Worm (Caenorhabditis elegans) whole organism, late embryonic: ENCODE data around the gene mrpl-45.

Source experiments
- C08G9.2 ChIP-seq: sonication (generic microtip); optimal IDR thresholded peaks from 2 replicates; lab custom pipeline; 2016; ENCODE audit warnings: mild to moderate bottlenecking, missing genetic modification characterization, moderate library complexity, missing compliant biosample characterization
- C38D4.7 ChIP-seq: fragments of 200-800 bp; sonication (Bioruptor generic); optimal IDR thresholded peaks from 2 replicates; lab custom pipeline; 2018; ENCODE audit warnings: mild to moderate bottlenecking, missing genetic modification characterization, moderate library complexity, missing compliant biosample characterization
- F13H6.1 ChIP-seq: sonication (generic microtip); optimal IDR thresholded peaks from 2 replicates; lab custom pipeline; 2016; ENCODE audit warnings: missing genetic modification characterization, missing compliant biosample characterization
- K02D7.2 ChIP-seq: sonication (generic microtip); optimal IDR thresholded peaks from 2 replicates; lab custom pipeline; 2017; ENCODE audit warnings: mild to moderate bottlenecking, missing genetic modification characterization, missing compliant biosample characterization
- K09A11.1 ChIP-seq: sonication (generic microtip); optimal IDR thresholded peaks from 2 replicates; lab custom pipeline; 2017; ENCODE audit warnings: antibody characterized with exemption, mild to moderate bottlenecking, missing genetic modification characterization, missing compliant biosample characterization; ENCODE audit not compliant: insufficient read depth
- T23F11.4 ChIP-seq: fragments of 200-800 bp; sonication (Bioruptor generic); optimal IDR thresholded peaks from 2 replicates; lab custom pipeline; 2018; ENCODE audit warnings: mild to moderate bottlenecking, missing genetic modification characterization, missing compliant biosample characterization
- Y22D7AL.16 ChIP-seq: sonication (generic microtip); optimal IDR thresholded peaks from 2 replicates; lab custom pipeline; 2016; ENCODE audit warnings: missing genetic modification characterization, missing compliant biosample characterization
- ama-1 ChIP-seq: fragments of 150-350 bp; optimal IDR thresholded peaks from 2 replicates; lab custom pipeline; 2014
- ceh-14 ChIP-seq: sonication (generic microtip); optimal IDR thresholded peaks from 2 replicates; lab custom pipeline; 2016; ENCODE audit warnings: missing genotype, missing genetic modification characterization, missing compliant biosample characterization
- ceh-18 ChIP-seq: sonication (generic microtip); optimal IDR thresholded peaks from 2 replicates; lab custom pipeline; 2016; ENCODE audit warnings: missing genetic modification characterization, missing compliant biosample characterization
- ceh-2 ChIP-seq: sonication (generic microtip); optimal IDR thresholded peaks from 2 replicates; lab custom pipeline; 2016; ENCODE audit warnings: missing genotype, missing genetic modification characterization, missing compliant biosample characterization
- ceh-22 ChIP-seq: sonication (generic microtip); optimal IDR thresholded peaks from 2 replicates; lab custom pipeline; 2017; ENCODE audit warnings: missing biosample characterization, missing genetic modification characterization
- ceh-30 ChIP-seq: fragments of 150-350 bp; optimal IDR thresholded peaks from 2 replicates; lab custom pipeline; 2014; ENCODE audit warnings: missing biosample characterization, missing genetic modification characterization
- ceh-31 ChIP-seq: sonication (generic microtip); optimal IDR thresholded peaks from 2 replicates; lab custom pipeline; 2016; ENCODE audit warnings: missing genetic modification characterization, missing compliant biosample characterization
- ceh-34 ChIP-seq: sonication (generic microtip); optimal IDR thresholded peaks from 2 replicates; lab custom pipeline; 2016; ENCODE audit warnings: mild to moderate bottlenecking, missing genetic modification characterization, missing compliant biosample characterization
- che-1 ChIP-seq: sonication (generic microtip); optimal IDR thresholded peaks from 2 replicates; lab custom pipeline; 2016; ENCODE audit warnings: mild to moderate bottlenecking, missing genetic modification characterization, missing compliant biosample characterization
- dmd-4 ChIP-seq: sonication (generic microtip); optimal IDR thresholded peaks from 2 replicates; lab custom pipeline; 2016; ENCODE audit warnings: borderline replicate concordance, missing genetic modification characterization, missing compliant biosample characterization
- dve-1 ChIP-seq: sonication (generic microtip); optimal IDR thresholded peaks from 2 replicates; lab custom pipeline; 2017; ENCODE audit warnings: antibody characterized with exemption, mild to moderate bottlenecking, missing genetic modification characterization, missing compliant biosample characterization
- elt-2 ChIP-seq: sonication (generic microtip); optimal IDR thresholded peaks from 2 replicates; lab custom pipeline; 2016; ENCODE audit warnings: missing genetic modification reagents, missing genetic modification characterization, missing compliant biosample characterization
- elt-4 ChIP-seq: sonication (generic microtip); optimal IDR thresholded peaks from 2 replicates; lab custom pipeline; 2016; ENCODE audit warnings: missing genetic modification characterization, missing compliant biosample characterization
- eyg-1 ChIP-seq: sonication (generic microtip); optimal IDR thresholded peaks from 2 replicates; lab custom pipeline; 2016; ENCODE audit warnings: missing genotype, missing genetic modification characterization, missing compliant biosample characterization
- fax-1 ChIP-seq: sonication (generic microtip); optimal IDR thresholded peaks from 2 replicates; lab custom pipeline; 2016; ENCODE audit warnings: missing genotype, missing genetic modification characterization, missing compliant biosample characterization
- fkh-10 ChIP-seq: fragments of 150-350 bp; optimal IDR thresholded peaks from 2 replicates; lab custom pipeline; 2014; ENCODE audit warnings: missing biosample characterization, missing genetic modification reagents, missing genetic modification characterization
- fkh-6 ChIP-seq: sonication (generic microtip); optimal IDR thresholded peaks from 2 replicates; lab custom pipeline; 2016; ENCODE audit warnings: missing genetic modification characterization, missing compliant biosample characterization
- hlh-13 ChIP-seq: fragments of 200-800 bp; sonication (Bioruptor generic); optimal IDR thresholded peaks from 2 replicates; lab custom pipeline; 2018; ENCODE audit warnings: mild to moderate bottlenecking, missing genetic modification characterization, missing compliant biosample characterization
- hlh-30 ChIP-seq: sonication (generic microtip); optimal IDR thresholded peaks from 2 replicates; lab custom pipeline; 2017; ENCODE audit warnings: antibody characterized with exemption, missing genetic modification characterization, missing compliant biosample characterization; ENCODE audit not compliant: insufficient read depth
- hlh-6 ChIP-seq: sonication (generic microtip); optimal IDR thresholded peaks from 2 replicates; lab custom pipeline; 2016; ENCODE audit warnings: missing genotype, missing genetic modification characterization, missing compliant biosample characterization
- lin-11 ChIP-seq: fragments of 200-800 bp; sonication (Bioruptor generic); optimal IDR thresholded peaks from 2 replicates; lab custom pipeline; 2018; ENCODE audit warnings: mild to moderate bottlenecking, missing genetic modification characterization, missing compliant biosample characterization
- mec-3 ChIP-seq: sonication (generic microtip); optimal IDR thresholded peaks from 2 replicates; lab custom pipeline; 2016; ENCODE audit warnings: borderline replicate concordance, missing genetic modification characterization, missing compliant biosample characterization
- nhr-11 ChIP-seq: fragments of 150-350 bp; optimal IDR thresholded peaks from 2 replicates; lab custom pipeline; 2014; ENCODE audit warnings: missing biosample characterization, missing genetic modification characterization
- nhr-232 ChIP-seq: sonication (generic microtip); optimal IDR thresholded peaks from 2 replicates; lab custom pipeline; 2016; ENCODE audit warnings: missing genetic modification characterization, missing compliant biosample characterization
- pqm-1 ChIP-seq: sonication (generic microtip); optimal IDR thresholded peaks from 2 replicates; lab custom pipeline; 2016; ENCODE audit warnings: missing genetic modification characterization, missing compliant biosample characterization
- pros-1 ChIP-seq: fragments of 150-350 bp; optimal IDR thresholded peaks from 2 replicates; lab custom pipeline; 2014; ENCODE audit warnings: missing biosample characterization, missing genetic modification reagents, missing genetic modification characterization
- sdc-2 ChIP-seq: sonication (generic microtip); optimal IDR thresholded peaks from 2 replicates; lab custom pipeline; 2016; ENCODE audit warnings: missing genotype, missing genetic modification characterization, missing compliant biosample characterization
- sox-2 ChIP-seq: fragments of 200-800 bp; sonication (Bioruptor generic); IDR thresholded peaks from 2 replicates; pipeline ENCODE4 v1.3.6; 2022; ENCODE audit warnings: missing genetic modification reagents, missing genetic modification characterization, missing compliant biosample characterization
- sox-4 ChIP-seq: sonication (generic microtip); optimal IDR thresholded peaks from 2 replicates; lab custom pipeline; 2017; ENCODE audit warnings: mild to moderate bottlenecking, missing genetic modification characterization, inconsistent platforms, missing compliant biosample characterization
- tbx-2 ChIP-seq: sonication (generic microtip); optimal IDR thresholded peaks from 2 replicates; lab custom pipeline; 2016; ENCODE audit warnings: missing genetic modification characterization, missing compliant biosample characterization
- tbx-7 ChIP-seq: sonication (generic microtip); optimal IDR thresholded peaks from 2 replicates; lab custom pipeline; 2016; ENCODE audit warnings: missing genotype, missing genetic modification characterization, missing compliant biosample characterization
- unc-3 ChIP-seq, 2 experiments: fragments of 200-800 bp in 1 of 2; sonication (Bioruptor generic) in 1 of 2; sonication (generic microtip) in 1 of 2; conservative IDR thresholded peaks in 1 of 2; optimal IDR thresholded peaks in 1 of 2; 2 replicates each; pipeline versions ENCODE4 v1.3.6 to Lab custom; 2016 to 2022; ENCODE audit warnings: missing compliant biosample characterization in 2 of 2, missing genetic modification characterization in 2 of 2, missing genetic modification reagents in 1 of 2
- unc-42 ChIP-seq: sonication (generic microtip); optimal IDR thresholded peaks from 2 replicates; lab custom pipeline; 2016; ENCODE audit warnings: missing genotype, missing genetic modification characterization, missing compliant biosample characterization
- unc-86 ChIP-seq: sonication (generic microtip); optimal IDR thresholded peaks from 2 replicates; lab custom pipeline; 2016; ENCODE audit warnings: missing genetic modification characterization, missing compliant biosample characterization
- ztf-16 ChIP-seq: sonication (generic microtip); optimal IDR thresholded peaks from 2 replicates; lab custom pipeline; 2017; ENCODE audit warnings: missing genetic modification characterization, missing compliant biosample characterization

Gene mrpl-45

ce11 chrIII:1230174-1230573, 28.4 kb upstream of the mrpl-45 start, which contains the start of gene pes-4:
Gene pes-4 (minus strand): TSS chrIII:1230274.
- TF ChIP-seq ceh-14 (tag; lab: Kevin White, UChicago): no peak
- TF ChIP-seq tbx-2 (tag; lab: Kevin White, UChicago): no peak
- no peak for TF ChIP-seq K02D7.2
- no peak for TF ChIP-seq ama-1
- TF ChIP-seq lin-11 (tag; lab: Kevin White, UChicago): no peak
- TF ChIP-seq K09A11.1: no peak
- no peak for TF ChIP-seq ceh-2 (tag; lab: Kevin White, UChicago)
- no peak for TF ChIP-seq ceh-18 (tag; lab: Kevin White, UChicago)
- TF ChIP-seq sox-2 (GFP tag; lab: Robert Waterston, UW): no peak
- TF ChIP-seq fkh-10 (GFP tag; lab: Kevin White, UChicago): no peak
- no peak for TF ChIP-seq pros-1 (tag; lab: Kevin White, UChicago)

- TF ChIP-seq unc-86 (tag; lab: Kevin White, UChicago): no peak
- TF ChIP-seq dve-1 (tag; lab: Kevin White, UChicago): no peak
- no peak for TF ChIP-seq tbx-7 (tag; lab: Kevin White, UChicago)
- TF ChIP-seq dmd-4: no peak
- TF ChIP-seq hlh-30 (tag; lab: Kevin White, UChicago): no peak
- TF ChIP-seq ama-1: no peak
- TF ChIP-seq pros-1 (tag; lab: Kevin White, UChicago): no peak
- no peak for TF ChIP-seq nhr-232 (tag; lab: Kevin White, UChicago)
- no peak for TF ChIP-seq unc-42 (tag; lab: Kevin White, UChicago)
- no peak for TF ChIP-seq fax-1 (tag; lab: Kevin White, UChicago)
- TF ChIP-seq hlh-13: no peak
- TF ChIP-seq Y22D7AL.16 (tag; lab: Kevin White, UChicago): no peak
- TF ChIP-seq elt-4 (tag; lab: Kevin White, UChicago): no peak
- no peak for TF ChIP-seq T23F11.4 (GFP tag; lab: Kevin White, UChicago)
- TF ChIP-seq ceh-31: no peak
- TF ChIP-seq hlh-6 (tag; lab: Kevin White, UChicago): no peak
- no peak for TF ChIP-seq ceh-18 (tag; lab: Kevin White, UChicago)
- TF ChIP-seq ceh-22: no peak
- TF ChIP-seq pqm-1: no peak
- TF ChIP-seq, all 69 proteins: peak for 0
Observed at ce11 chrIII:1229510-1229909, 27.7 kb upstream of the mrpl-45 start.

- TF ChIP-seq mec-3 (tag; lab: Kevin White, UChicago): no peak
- TF ChIP-seq pqm-1: no peak
- TF ChIP-seq sdc-2 (tag; lab: Kevin White, UChicago): no peak
- no peak for TF ChIP-seq unc-86 (tag; lab: Kevin White, UChicago)
Observed at ce11 chrIII:1228593-1228992, 26.8 kb upstream of the mrpl-45 start.

- TF ChIP-seq che-1 (no peak), eyg-1 (tag; lab: Kevin White, UChicago) (no peak), nhr-11 (tag; lab: Kevin White, UChicago) (no peak), elt-4 (tag; lab: Kevin White, UChicago) (no peak), C38D4.7 (no peak), lin-11 (tag; lab: Kevin White, UChicago) (no peak), ztf-16 (no peak), pros-1 (tag; lab: Kevin White, UChicago) (no peak), sox-4 (no peak), unc-3 (GFP tag; conservative IDR thresholded peaks at IDR 0.05; lab: Robert Waterston, UW) (no peak), unc-3 (tag; optimal IDR thresholded peaks at IDR 0.05; lab: Kevin White, UChicago) (no peak), T23F11.4 (GFP tag; lab: Kevin White, UChicago) (no peak), F13H6.1 (tag; lab: Kevin White, UChicago) (peak; percentile 1), ceh-31 (no peak), fkh-6 (tag; lab: Kevin White, UChicago) (no peak), ceh-30 (tag; lab: Kevin White, UChicago) (no peak), elt-2 (tag; lab: Kevin White, UChicago) (no peak), dve-1 (tag; lab: Kevin White, UChicago) (peak; percentile 44), ceh-34 (peak; percentile 19), Y22D7AL.16 (tag; lab: Kevin White, UChicago) (no peak), C08G9.2 (tag; lab: Kevin White, UChicago) (no peak), sox-2 (GFP tag; lab: Robert Waterston, UW) (no peak), tbx-2 (tag; lab: Kevin White, UChicago) (peak; percentile 14), ceh-18 (tag; lab: Kevin White, UChicago) (peak; percentile 9)
Observed at ce11 chrIII:1226256-1226655, 24.4 kb upstream of the mrpl-45 start.
